Fruit fly (Drosophila melanogaster) whole organism, embryonic: ENCODE measurements around the gene bsk.

ENCODE experiments used
- Adf1 ChIP-seq: fragments of 200-800 bp; sonication (Bioruptor generic); IDR thresholded peaks from 2 replicates; pipeline ENCODE4 v1.3.6; 2022; ENCODE audit warnings: missing biosample characterization, missing genetic modification characterization
- Bgb ChIP-seq: fragments of 200-800 bp; sonication (Bioruptor generic); IDR thresholded peaks from 2 replicates; pipeline ENCODE4 v1.3.6; 2022; ENCODE audit warnings: missing biosample characterization, missing genetic modification characterization; ENCODE audit not compliant: partially characterized antibody
- CG10209 ChIP-seq: fragments of 200-800 bp; sonication (Bioruptor generic); optimal IDR thresholded peaks from 3 replicates; lab custom pipeline; 2017; ENCODE audit warnings: missing biosample characterization, mild to moderate bottlenecking, missing genetic modification characterization, missing genetic modification reagents
- CG11456 ChIP-seq: fragments of 200-800 bp; sonication (Bioruptor generic); IDR thresholded peaks from 3 replicates; pipeline ENCODE4 v1.3.6; 2022; ENCODE audit warnings: missing biosample characterization, missing genetic modification characterization
- CG11504 ChIP-seq: fragments of 200-800 bp; sonication (Bioruptor generic); optimal IDR thresholded peaks from 3 replicates; lab custom pipeline; 2019; ENCODE audit warnings: missing biosample characterization, mild to moderate bottlenecking, missing genetic modification characterization, moderate library complexity
- CG11560 ChIP-seq: fragments of 200-800 bp; sonication (Bioruptor generic); IDR thresholded peaks from 3 replicates; pipeline ENCODE4 v1.3.6; 2022; ENCODE audit warnings: missing biosample characterization, missing genetic modification characterization
- CG13287 ChIP-seq: fragments of 200-800 bp; sonication (Bioruptor generic); IDR thresholded peaks from 2 replicates; pipeline ENCODE4 v1.3.6; 2022; ENCODE audit warnings: missing biosample characterization, missing genetic modification characterization; ENCODE audit not compliant: partially characterized antibody
- CG13624 ChIP-seq: fragments of 200-800 bp; sonication (Bioruptor generic); optimal IDR thresholded peaks from 2 replicates; lab custom pipeline; 2016; ENCODE audit warnings: missing biosample characterization, missing genetic modification characterization
- CG15514 ChIP-seq: fragments of 200-800 bp; sonication (Bioruptor generic); optimal IDR thresholded peaks from 3 replicates; lab custom pipeline; 2017; ENCODE audit warnings: missing biosample characterization, missing genetic modification characterization, mild to moderate bottlenecking, moderate library complexity, missing genetic modification reagents
- CG17361 ChIP-seq: fragments of 200-800 bp; sonication (Bioruptor generic); IDR thresholded peaks from 3 replicates; pipeline ENCODE4 v1.3.6; 2022; ENCODE audit warnings: missing biosample characterization, missing genetic modification characterization
- CG2120 ChIP-seq: fragments of 200-800 bp; sonication (Bioruptor generic); optimal IDR thresholded peaks from 3 replicates; lab custom pipeline; 2016; ENCODE audit warnings: missing biosample characterization, missing genetic modification characterization
- CG30020 ChIP-seq: fragments of 200-800 bp; optimal IDR thresholded peaks from 2 replicates; lab custom pipeline; 2019; ENCODE audit warnings: missing biosample characterization, mild to moderate bottlenecking, missing genetic modification characterization, moderate library complexity
- CG31388 ChIP-seq: fragments of 200-800 bp; sonication (Bioruptor generic); optimal IDR thresholded peaks from 2 replicates; lab custom pipeline; 2016; ENCODE audit warnings: missing biosample characterization, missing genetic modification characterization
- CG32772 ChIP-seq: fragments of 200-800 bp; sonication (Bioruptor generic); IDR thresholded peaks from 2 replicates; pipeline ENCODE4 v1.3.6; 2022; ENCODE audit warnings: missing biosample characterization, missing genetic modification characterization
- CG3995 ChIP-seq: fragments of 200-800 bp; sonication (Bioruptor generic); optimal IDR thresholded peaks from 3 replicates; lab custom pipeline; 2016; ENCODE audit warnings: missing biosample characterization, missing genetic modification characterization
- CG4360 ChIP-seq: fragments of 200-800 bp; sonication (Bioruptor generic); IDR thresholded peaks from 2 replicates; pipeline ENCODE4 v1.3.6; 2022; ENCODE audit warnings: missing biosample characterization, missing genetic modification characterization
- CG4617 ChIP-seq: fragments of 200-800 bp; sonication (Bioruptor generic); optimal IDR thresholded peaks from 3 replicates; lab custom pipeline; 2016; ENCODE audit warnings: missing biosample characterization, missing genetic modification characterization, borderline replicate concordance
- CG4730 ChIP-seq: fragments of 200-800 bp; sonication (Bioruptor generic); IDR thresholded peaks from 2 replicates; pipeline ENCODE4 v1.3.6; 2022; ENCODE audit warnings: missing biosample characterization, missing genetic modification characterization
- CG6765 ChIP-seq: fragments of 200-800 bp; sonication (Bioruptor generic); optimal IDR thresholded peaks from 3 replicates; lab custom pipeline; 2017; ENCODE audit warnings: missing biosample characterization, mild to moderate bottlenecking, missing genetic modification characterization
- CG7372 ChIP-seq: fragments of 200-800 bp; sonication (Bioruptor generic); IDR thresholded peaks from 2 replicates; pipeline ENCODE4 v1.3.6; 2022; ENCODE audit warnings: missing biosample characterization, missing genetic modification characterization
- CG9797 ChIP-seq: fragments of 200-800 bp; sonication (Bioruptor generic); optimal IDR thresholded peaks from 3 replicates; lab custom pipeline; 2018; ENCODE audit warnings: missing biosample characterization, mild to moderate bottlenecking, missing genetic modification characterization
- Dip3 ChIP-seq: fragments of 200-800 bp; sonication (Bioruptor generic); optimal IDR thresholded peaks from 3 replicates; lab custom pipeline; 2016; ENCODE audit warnings: missing biosample characterization, missing genetic modification characterization
- Dll ChIP-seq: fragments of 200-800 bp; sonication (Bioruptor generic); IDR thresholded peaks from 4 replicates; pipeline ENCODE4 v1.3.6; 2022; ENCODE audit warnings: missing biosample characterization, missing genetic modification characterization; ENCODE audit not compliant: partially characterized antibody
- E2f2 ChIP-seq: fragments of 200-800 bp; sonication (Bioruptor generic); IDR thresholded peaks from 2 replicates; pipeline ENCODE4 v1.3.6; 2022; ENCODE audit warnings: missing biosample characterization, missing genetic modification characterization
- Ets97D ChIP-seq: fragments of 200-800 bp; sonication (Bioruptor generic); optimal IDR thresholded peaks from 3 replicates; lab custom pipeline; 2016; ENCODE audit warnings: missing biosample characterization, missing genetic modification characterization
- Fer1 ChIP-seq: fragments of 200-800 bp; sonication (Bioruptor generic); optimal IDR thresholded peaks from 2 replicates; lab custom pipeline; 2017; ENCODE audit warnings: missing biosample characterization, mild to moderate bottlenecking, missing genetic modification characterization
- HLH4C ChIP-seq: fragments of 200-800 bp; sonication (Bioruptor generic); IDR thresholded peaks from 3 replicates; pipeline ENCODE4 v1.3.6; 2022; ENCODE audit warnings: missing biosample characterization, missing genetic modification characterization; ENCODE audit not compliant: partially characterized antibody
- HLH54F ChIP-seq: fragments of 200-800 bp; sonication (Bioruptor generic); optimal IDR thresholded peaks from 3 replicates; lab custom pipeline; 2016; ENCODE audit warnings: missing biosample characterization, missing genetic modification characterization
- Kr ChIP-seq: fragments of 200-800 bp; sonication (Bioruptor generic); optimal IDR thresholded peaks from 2 replicates; lab custom pipeline; 2017; ENCODE audit warnings: missing biosample characterization, mild to moderate bottlenecking, missing genetic modification characterization
- Lim3 ChIP-seq: fragments of 200-800 bp; sonication (Bioruptor generic); IDR thresholded peaks from 2 replicates; pipeline ENCODE4 v1.3.6; 2022; ENCODE audit warnings: missing biosample characterization, missing genetic modification characterization
- MBD-R2 ChIP-seq: fragments of 200-800 bp; sonication (Bioruptor generic); IDR thresholded peaks from 2 replicates; pipeline ENCODE4 v1.3.6; 2022; ENCODE audit warnings: missing biosample characterization, missing genetic modification characterization
- MESR4 ChIP-seq: fragments of 200-800 bp; sonication (Bioruptor generic); optimal IDR thresholded peaks from 2 replicates; lab custom pipeline; 2018; ENCODE audit warnings: missing biosample characterization, mild to moderate bottlenecking, missing genetic modification characterization, moderate library complexity
- Med ChIP-seq: fragments of 200-800 bp; sonication (Bioruptor generic); peaks from one replicate; lab custom pipeline; 2016; ENCODE audit warnings: missing biosample characterization, missing genetic modification characterization, mild to moderate bottlenecking, inconsistent platforms, moderate library complexity
- NK7.1 ChIP-seq: fragments of 200-800 bp; sonication (Bioruptor generic); optimal IDR thresholded peaks from 3 replicates; lab custom pipeline; 2016; ENCODE audit warnings: missing biosample characterization, missing genetic modification characterization
- Ptx1 ChIP-seq: fragments of 200-800 bp; sonication (Bioruptor generic); IDR thresholded peaks from 2 replicates; pipeline ENCODE4 v1.3.6; 2022; ENCODE audit warnings: missing biosample characterization, missing genetic modification characterization
- Sin3A ChIP-seq: fragments of >200 bp; optimal IDR thresholded peaks from 2 replicates; lab custom pipeline; 2018
- dmrt11E ChIP-seq: fragments of 200-800 bp; sonication (Bioruptor generic); optimal IDR thresholded peaks from 3 replicates; lab custom pipeline; 2018; ENCODE audit warnings: missing biosample characterization, mild to moderate bottlenecking, missing genetic modification characterization, moderate library complexity
- dpn ChIP-seq, 2 experiments: fragments of 200-800 bp; sonication (Bioruptor generic); optimal IDR thresholded peaks; 3 replicates each; lab custom pipeline; 2016; ENCODE audit warnings: missing biosample characterization in 2 of 2, missing genetic modification characterization in 2 of 2
- ems ChIP-seq: fragments of 200-800 bp; sonication (Bioruptor generic); optimal IDR thresholded peaks from 3 replicates; lab custom pipeline; 2016; ENCODE audit warnings: missing biosample characterization, missing genetic modification characterization
- fd96Cb ChIP-seq: fragments of 200-800 bp; sonication (Bioruptor generic); optimal IDR thresholded peaks from 2 replicates; lab custom pipeline; 2018; ENCODE audit warnings: missing biosample characterization, mild to moderate bottlenecking, missing genetic modification characterization, moderate library complexity
- hkb ChIP-seq, 2 experiments: fragments of 200-800 bp in 1 of 2; fragments of >200 bp in 1 of 2; sonication (Bioruptor generic) in 1 of 2; IDR thresholded peaks in 1 of 2; optimal IDR thresholded peaks in 1 of 2; 2 replicates each; pipeline versions ENCODE4 v1.3.6 to Lab custom; 2017 to 2022; ENCODE audit warnings: missing biosample characterization in 1 of 2, missing genetic modification characterization in 1 of 2
- kay ChIP-seq: fragments of 200-800 bp; sonication (Bioruptor generic); optimal IDR thresholded peaks from 2 replicates; lab custom pipeline; 2016; ENCODE audit warnings: missing biosample characterization, missing genetic modification characterization
- lilli ChIP-seq: fragments of 200-800 bp; sonication (Bioruptor generic); optimal IDR thresholded peaks from 3 replicates; lab custom pipeline; 2016; ENCODE audit warnings: missing biosample characterization, missing genetic modification characterization
- nerfin-1 ChIP-seq: fragments of 200-800 bp; sonication (Bioruptor generic); optimal IDR thresholded peaks from 3 replicates; lab custom pipeline; 2019; ENCODE audit warnings: missing biosample characterization, mild to moderate bottlenecking, missing genetic modification characterization, moderate library complexity
- rib ChIP-seq: fragments of 200-800 bp; sonication (Bioruptor generic); IDR thresholded peaks from 2 replicates; pipeline ENCODE4 v1.3.6; 2022; ENCODE audit warnings: missing biosample characterization, missing genetic modification characterization
- sens ChIP-seq: fragments of 200-800 bp; sonication (Bioruptor generic); peaks from one replicate; lab custom pipeline; 2016; ENCODE audit warnings: missing biosample characterization, missing genetic modification characterization
- slp2 ChIP-seq: fragments of 200-800 bp; sonication (Bioruptor generic); optimal IDR thresholded peaks from 2 replicates; lab custom pipeline; 2016; ENCODE audit warnings: missing biosample characterization, missing genetic modification characterization
- sqz ChIP-seq: fragments of 200-800 bp; sonication (Bioruptor generic); optimal IDR thresholded peaks from 3 replicates; lab custom pipeline; 2018; ENCODE audit warnings: missing biosample characterization, mild to moderate bottlenecking, missing genetic modification characterization
- twi ChIP-seq: fragments of 200-800 bp; optimal IDR thresholded peaks from 2 replicates; lab custom pipeline; 2019; ENCODE audit warnings: missing biosample characterization, mild to moderate bottlenecking, missing genetic modification characterization, moderate library complexity
- unc-4 ChIP-seq: fragments of 200-800 bp; sonication (Bioruptor generic); IDR thresholded peaks from 2 replicates; pipeline ENCODE4 v1.3.6; 2022; ENCODE audit warnings: missing biosample characterization, missing genetic modification characterization; ENCODE audit not compliant: partially characterized antibody
- z ChIP-seq: fragments of 200-800 bp; sonication (Bioruptor generic); IDR thresholded peaks from 3 replicates; pipeline ENCODE4 v1.3.6; 2022; ENCODE audit warnings: missing biosample characterization, missing genetic modification characterization

The bsk gene

DNA sequence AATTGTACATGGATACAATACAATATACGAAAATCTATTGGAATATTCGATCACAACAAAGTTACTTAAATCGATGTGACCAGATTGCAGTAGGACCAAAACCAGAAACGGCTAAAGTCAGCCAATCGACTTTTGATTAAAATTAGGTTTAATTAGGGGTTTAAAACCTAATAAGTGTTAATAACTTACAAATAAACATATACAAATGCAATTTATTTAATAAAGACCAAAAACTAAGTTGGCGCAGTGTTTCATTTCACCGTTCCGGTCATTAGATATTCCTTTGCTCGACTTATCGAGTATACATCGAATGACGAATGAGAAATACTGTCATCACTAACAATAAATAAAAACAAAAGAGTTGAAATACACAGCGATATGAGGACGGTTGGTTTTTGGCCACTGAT lies at the start of gene bsk, which contains the start of gene CG31717 (continued):
- TF ChIP-seq Dll (GFP tag; lab: Robert Waterston, UW) (peak; percentile 68; the same call in 2 of the 4 replicates), Kr (GFP tag; lab: Kevin White, UChicago) (peak; percentile 60), unc-4 (GFP tag; lab: Robert Waterston, UW) (peak; percentile 61; the same call in 1 of the 2 replicates), CG4360 (peak; percentile 53; the same call in 1 of the 2 replicates), CG11560 (peak; percentile 99), CG31388 (GFP tag; lab: Kevin White, UChicago) (no peak), MESR4 (GFP tag; lab: Kevin White, UChicago) (peak; percentile 35), sens (GFP tag; lab: Kevin White, UChicago) (peak; percentile 68), HLH4C (peak; percentile 49; the same call in 1 of the 3 replicates), CG9797 (GFP tag; lab: Kevin White, UChicago) (peak; percentile 73), rib (GFP tag; lab: Robert Waterston, UW) (no peak), hkb (optimal IDR thresholded peaks at IDR 0.05; lab: Kevin White, UChicago) (no peak), hkb (GFP tag; IDR thresholded peaks at IDR 0.05; lab: Robert Waterston, UW) (no peak), CG3995 (GFP tag; lab: Kevin White, UChicago) (peak; percentile 62), dpn (GFP tag; optimal IDR thresholded peaks at IDR 0.05; lab: Kevin White, UChicago) (peak in 1 of 2 experiments; percentile 12), Sin3A (peak; percentile 19), CG30020 (tag; lab: Kevin White, UChicago) (peak; percentile 97), CG15514 (GFP tag; lab: Kevin White, UChicago) (no peak), Bgb (GFP tag; lab: Robert Waterston, UW) (peak; percentile 34; the same call in 1 of the 2 replicates), CG13287 (GFP tag; lab: Robert Waterston, UW) (peak; percentile 68), Med (peak; percentile 67), kay (peak; percentile 34), nerfin-1 (tag; lab: Kevin White, UChicago) (peak; percentile 38), Fer1 (GFP tag; lab: Kevin White, UChicago) (no peak), sqz (GFP tag; lab: Kevin White, UChicago) (no peak), Ets97D (GFP tag; lab: Kevin White, UChicago) (peak; percentile 43)

DNA sequence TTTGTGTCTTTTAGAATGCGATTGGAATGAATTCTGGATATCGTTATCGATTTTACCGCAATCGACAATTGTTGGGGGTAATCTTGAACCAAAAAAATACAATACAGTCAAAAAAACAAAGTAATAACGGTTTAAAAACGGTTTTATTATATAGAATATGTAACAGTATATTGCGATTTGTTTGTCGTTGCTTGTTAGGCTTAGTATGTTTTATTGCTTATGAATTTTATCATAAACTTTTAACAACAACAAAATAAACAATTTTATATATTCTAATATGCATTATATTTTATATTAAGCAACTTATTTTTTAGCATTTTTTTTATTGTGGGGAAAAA lies 49.5 kb upstream of the bsk start, which contains the start of gene CYLD:
CYLD (minus strand) TSS at position 38 of the 338 bp plus-strand sequence.
- TF ChIP-seq Lim3 (GFP tag; lab: Robert Waterston, UW), result no peak
- TF ChIP-seq slp2 (GFP tag; lab: Kevin White, UChicago), result no peak
- peak; percentile 53 for TF ChIP-seq lilli (GFP tag; lab: Kevin White, UChicago)
- no peak for TF ChIP-seq z
- TF ChIP-seq CG2120 (GFP tag; lab: Kevin White, UChicago), result peak; percentile 76
- peak; percentile 56 for TF ChIP-seq MBD-R2 (GFP tag; lab: Robert Waterston, UW)
- TF ChIP-seq NK7.1, result no peak
- peak; percentile 52 for TF ChIP-seq CG10209 (GFP tag; lab: Kevin White, UChicago)
- no peak for TF ChIP-seq CG32772 (GFP tag; lab: Robert Waterston, UW)
- no peak for TF ChIP-seq CG4730
- peak; percentile 9 for TF ChIP-seq twi
- TF ChIP-seq MESR4 (GFP tag; lab: Kevin White, UChicago), result peak; percentile 26
- peak; percentile 76 for TF ChIP-seq dmrt11E (tag; lab: Kevin White, UChicago)
- TF ChIP-seq CG13624, result peak; percentile 44
- TF ChIP-seq CG15514 (GFP tag; lab: Kevin White, UChicago), result peak; percentile 66
- no peak; the same call in 1 of the 2 replicates for TF ChIP-seq Ptx1 (GFP tag; lab: Robert Waterston, UW)
- peak; percentile 79 for TF ChIP-seq CG11504 (tag; lab: Kevin White, UChicago)
- TF ChIP-seq HLH54F, result no peak
- no peak for TF ChIP-seq CG11456
- TF ChIP-seq CG7372, result no peak
- peak; percentile 75; the same call in 2 of the 3 replicates for TF ChIP-seq CG17361
- no peak for TF ChIP-seq ems (GFP tag; lab: Kevin White, UChicago)
- no peak for TF ChIP-seq Dip3 (GFP tag; lab: Kevin White, UChicago)
- peak; percentile 40; the same call in 1 of the 2 replicates for TF ChIP-seq Adf1 (GFP tag; lab: Robert Waterston, UW)
- peak; percentile 65 for TF ChIP-seq E2f2 (GFP tag; lab: Robert Waterston, UW)
- TF ChIP-seq CG4617, result peak; percentile 33
- peak; percentile 54 for TF ChIP-seq fd96Cb
- TF ChIP-seq CG6765, result peak; percentile 18
